1 fruit fly cellular context compared by ENCODE assay signal in the genomic region with DNA sequence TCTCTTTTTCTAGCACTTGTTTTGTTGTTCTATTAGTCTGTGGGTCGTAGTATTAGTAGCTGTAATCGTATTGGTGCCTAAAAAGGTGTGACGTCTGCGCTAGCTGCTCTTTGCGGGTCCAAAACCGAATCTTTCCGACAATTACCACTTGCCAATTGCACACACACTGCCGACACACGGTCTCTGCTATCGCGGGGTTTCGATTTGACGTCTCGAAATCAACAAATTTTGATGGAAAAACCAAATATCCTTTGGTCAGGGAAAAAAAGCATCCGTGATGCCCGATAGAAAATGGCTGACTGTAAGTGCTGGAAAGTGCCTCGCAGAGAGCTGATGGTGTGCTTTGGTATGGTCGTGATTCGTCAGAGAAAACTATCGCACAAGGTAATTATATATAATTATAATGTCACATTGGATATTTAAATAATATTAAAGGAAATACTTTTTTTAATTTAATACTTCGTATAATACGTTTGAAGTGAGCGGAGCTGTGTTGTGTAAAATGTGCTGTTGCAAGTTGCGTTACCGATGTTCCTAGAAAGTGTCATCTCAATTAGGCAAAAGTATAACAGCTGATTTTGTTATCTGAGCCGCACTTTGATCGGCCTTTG.
A peak's percentile ranks its signal among the peaks of the same experiment; 100 is the strongest.
TF ChIP-seq lines count a peak whose summit lies in the region.

A gene (plus strand): TSS at position 51 of the 611 bp plus-strand sequence.
A gene (minus strand): TSS at position 307 of the 611 bp plus-strand sequence.

TF ChIP-seq in whole organism, embryonic, 481 proteins besides CTCF, POLR2A, EP300 and RAD21 (continued from another document):
- peak; percentile 88; the same call in 2 of the 3 replicates for TF ChIP-seq CG3726 (GFP tag; IDR thresholded peaks at IDR 0.05; lab: Robert Waterston, UW)
- TF ChIP-seq Deaf1 (tag; optimal IDR thresholded peaks at IDR 0.05; lab: Kevin White, UChicago): no peak
- TF ChIP-seq Mes4 (GFP tag; optimal IDR thresholded peaks at IDR 0.05; lab: Kevin White, UChicago): peak; percentile 37
- TF ChIP-seq Atf6 (GFP tag; IDR thresholded peaks at IDR 0.05; lab: Robert Waterston, UW): peak; percentile 91
- peak; percentile 83 for TF ChIP-seq CG11560 (tag; IDR thresholded peaks at IDR 0.05; lab: Robert Waterston, UW)
- TF ChIP-seq fru (optimal IDR thresholded peaks at IDR 0.05; lab: Kevin White, UChicago): no peak
- peak; percentile 84 for TF ChIP-seq CG11695 (GFP tag; IDR thresholded peaks at IDR 0.05; lab: Robert Waterston, UW)
- peak; percentile 85 for TF ChIP-seq ase (GFP tag; IDR thresholded peaks at IDR 0.05; lab: Robert Waterston, UW)
- peak; percentile 86 for TF ChIP-seq ssp (GFP tag; IDR thresholded peaks at IDR 0.05; lab: Robert Waterston, UW)
- peak; percentile 78 for TF ChIP-seq BtbVII (GFP tag; optimal IDR thresholded peaks at IDR 0.05; lab: Kevin White, UChicago)
- peak; percentile 73 for TF ChIP-seq CG10462 (GFP tag; optimal IDR thresholded peaks at IDR 0.05; lab: Kevin White, UChicago)
- peak; percentile 47 for TF ChIP-seq nom (GFP tag; optimal IDR thresholded peaks at IDR 0.05; lab: Kevin White, UChicago)
- no peak for TF ChIP-seq hth (optimal IDR thresholded peaks at IDR 0.05; lab: Kevin White, UChicago)
- TF ChIP-seq aop (GFP tag; IDR thresholded peaks at IDR 0.05; lab: Robert Waterston, UW): peak; percentile 47; the same call in 1 of the 2 replicates
- TF ChIP-seq br (optimal IDR thresholded peaks at IDR 0.05; lab: Kevin White, UChicago): no peak
- peak; percentile 98 for TF ChIP-seq sens (GFP tag; lab: Kevin White, UChicago)
- peak; percentile 75 for TF ChIP-seq Adf1 (GFP tag; IDR thresholded peaks at IDR 0.05; lab: Robert Waterston, UW)
- TF ChIP-seq gcm2 (GFP tag; optimal IDR thresholded peaks at IDR 0.05; lab: Kevin White, UChicago): no peak
- TF ChIP-seq CG2116 (GFP tag; optimal IDR thresholded peaks at IDR 0.05; lab: Kevin White, UChicago): peak; percentile 85
